Worm (Caenorhabditis elegans): ENCODE results near the gene K11H12.1.

Gene K11H12.1

ce11 chrIV:658497-659177 is 5.4 kb upstream of the K11H12.1 start:
- TF ChIP-seq him-1 (tag; optimal IDR thresholded peaks at IDR 0.05) (no peak), dao-5 (tag; optimal IDR thresholded peaks at IDR 0.05) (no peak), W03F9.2 (tag; optimal IDR thresholded peaks at IDR 0.05) (no peak)

- no peak for TF ChIP-seq W03F9.2 (tag; optimal IDR thresholded peaks at IDR 0.05)
- no peak for TF ChIP-seq him-1 (tag; optimal IDR thresholded peaks at IDR 0.05)
- TF ChIP-seq dao-5 (tag; optimal IDR thresholded peaks at IDR 0.05), result no peak
These were observed 4.7 kb upstream of the K11H12.1 start for ce11 chrIV:657932-658331.

- no peak for TF ChIP-seq dao-5 (tag; optimal IDR thresholded peaks at IDR 0.05)
- TF ChIP-seq him-1 (tag; optimal IDR thresholded peaks at IDR 0.05), result no peak
- no peak for TF ChIP-seq W03F9.2 (tag; optimal IDR thresholded peaks at IDR 0.05)
These were observed 3.8 kb upstream of the K11H12.1 start for ce11 chrIV:657046-657445.

- TF ChIP-seq W03F9.2 (tag; optimal IDR thresholded peaks at IDR 0.05) (peak; percentile 99), him-1 (tag; optimal IDR thresholded peaks at IDR 0.05) (peak; percentile 100), dao-5 (tag; optimal IDR thresholded peaks at IDR 0.05) (peak; percentile 83)
These were observed 1.6 kb upstream of the K11H12.1 start, which contains the start of the genes rpl-15 and K11H12.8 for ce11 chrIV:654526-655440. Gene rpl-15 (minus strand): TSS chrIV:654576. Gene K11H12.8 (plus strand): TSS chrIV:655390.

- TF ChIP-seq him-1 (tag; optimal IDR thresholded peaks at IDR 0.05) (no peak), W03F9.2 (tag; optimal IDR thresholded peaks at IDR 0.05) (no peak), dao-5 (tag; optimal IDR thresholded peaks at IDR 0.05) (no peak)
These were observed 3.9 kb downstream of the K11H12.1 start, which contains the start of gene K11H12.9 for ce11 chrIV:649365-649764. Gene K11H12.9 (plus strand): TSS chrIV:649665.

- no peak for TF ChIP-seq him-1 (tag; optimal IDR thresholded peaks at IDR 0.05)
These were observed 4.9 kb downstream of the K11H12.1 start for ce11 chrIV:648362-648761.

ce11 chrIV:643481-643880 is 9.7 kb downstream of the K11H12.1 start:
- TF ChIP-seq W03F9.2 (tag; optimal IDR thresholded peaks at IDR 0.05) (no peak), dao-5 (tag; optimal IDR thresholded peaks at IDR 0.05) (no peak), him-1 (tag; optimal IDR thresholded peaks at IDR 0.05) (no peak)

- TF ChIP-seq W03F9.2 (tag; optimal IDR thresholded peaks at IDR 0.05), result no peak
- TF ChIP-seq him-1 (tag; optimal IDR thresholded peaks at IDR 0.05), result no peak
- TF ChIP-seq dao-5 (tag; optimal IDR thresholded peaks at IDR 0.05), result no peak
These were observed 14.1 kb downstream of the K11H12.1 start for ce11 chrIV:639167-639566.

- TF ChIP-seq dao-5 (tag; optimal IDR thresholded peaks at IDR 0.05) (no peak), him-1 (tag; optimal IDR thresholded peaks at IDR 0.05) (no peak), W03F9.2 (tag; optimal IDR thresholded peaks at IDR 0.05) (no peak)
These were observed 19.7 kb downstream of the K11H12.1 start for ce11 chrIV:633565-633964.

ce11 chrIV:631869-632268 is 21.4 kb downstream of the K11H12.1 start:
- TF ChIP-seq W03F9.2 (tag; optimal IDR thresholded peaks at IDR 0.05) (no peak), dao-5 (tag; optimal IDR thresholded peaks at IDR 0.05) (no peak), him-1 (tag; optimal IDR thresholded peaks at IDR 0.05) (no peak)

ce11 chrIV:630598-630997 is 22.6 kb downstream of the K11H12.1 start:
- TF ChIP-seq W03F9.2 (tag; optimal IDR thresholded peaks at IDR 0.05) (no peak), him-1 (tag; optimal IDR thresholded peaks at IDR 0.05) (no peak), dao-5 (tag; optimal IDR thresholded peaks at IDR 0.05) (no peak)

ce11 chrIV:627237-627636 is 26.0 kb downstream of the K11H12.1 start, which contains the start of gene nhr-76:
Gene nhr-76 (plus strand): TSS chrIV:627537.
- TF ChIP-seq him-1 (tag; optimal IDR thresholded peaks at IDR 0.05) (no peak), W03F9.2 (tag; optimal IDR thresholded peaks at IDR 0.05) (no peak), dao-5 (tag; optimal IDR thresholded peaks at IDR 0.05) (no peak)

- TF ChIP-seq him-1 (tag; optimal IDR thresholded peaks at IDR 0.05) (no peak), W03F9.2 (tag; optimal IDR thresholded peaks at IDR 0.05) (no peak), dao-5 (tag; optimal IDR thresholded peaks at IDR 0.05) (no peak)
These were observed 27.2 kb downstream of the K11H12.1 start for ce11 chrIV:625947-626548.

- TF ChIP-seq W03F9.2 (tag; optimal IDR thresholded peaks at IDR 0.05) (no peak), him-1 (tag; optimal IDR thresholded peaks at IDR 0.05) (no peak), dao-5 (tag; optimal IDR thresholded peaks at IDR 0.05) (no peak)
These were observed 29.3 kb downstream of the K11H12.1 start for ce11 chrIV:623876-624275.
